Fruit fly (Drosophila melanogaster) whole organism, embryonic: Measurements from ENCODE around the gene CG11891.

ENCODE experiments used
- Adf1 ChIP-seq: fragments of 200-800 bp; sonication (Bioruptor generic); IDR thresholded peaks from 2 replicates; pipeline ENCODE4 v1.3.6; 2022; ENCODE audit warnings: missing biosample characterization, missing genetic modification characterization
- BEAF-32 ChIP-seq: fragments of 200-800 bp; sonication (Bioruptor generic); optimal IDR thresholded peaks from 3 replicates; lab custom pipeline; 2017; ENCODE audit warnings: missing biosample characterization, missing genetic modification characterization, mild to moderate bottlenecking, moderate library complexity, missing genetic modification reagents
- Bgb ChIP-seq: fragments of 200-800 bp; sonication (Bioruptor generic); IDR thresholded peaks from 2 replicates; pipeline ENCODE4 v1.3.6; 2022; ENCODE audit warnings: missing biosample characterization, missing genetic modification characterization; ENCODE audit not compliant: partially characterized antibody
- CG11085 ChIP-seq: fragments of 200-800 bp; sonication (Bioruptor generic); IDR thresholded peaks from 2 replicates; pipeline ENCODE4 v1.3.6; 2022; ENCODE audit warnings: missing biosample characterization, missing genetic modification characterization
- CG13287 ChIP-seq: fragments of 200-800 bp; sonication (Bioruptor generic); IDR thresholded peaks from 2 replicates; pipeline ENCODE4 v1.3.6; 2022; ENCODE audit warnings: missing biosample characterization, missing genetic modification characterization; ENCODE audit not compliant: partially characterized antibody
- CG13775 ChIP-seq: fragments of 200-800 bp; sonication (Bioruptor generic); optimal IDR thresholded peaks from 3 replicates; lab custom pipeline; 2017; ENCODE audit warnings: missing biosample characterization, mild to moderate bottlenecking, missing genetic modification characterization
- CG14667 ChIP-seq: fragments of 200-800 bp; sonication (Bioruptor generic); IDR thresholded peaks from 2 replicates; pipeline ENCODE4 v1.3.6; 2022; ENCODE audit warnings: missing biosample characterization, missing genetic modification characterization
- CG15011 ChIP-seq: fragments of 200-800 bp; sonication (Bioruptor generic); optimal IDR thresholded peaks from 3 replicates; lab custom pipeline; 2018; ENCODE audit warnings: missing biosample characterization, mild to moderate bottlenecking, missing genetic modification characterization
- CG16815 ChIP-seq: fragments of 200-800 bp; sonication (Bioruptor generic); optimal IDR thresholded peaks from 3 replicates; lab custom pipeline; 2017; ENCODE audit warnings: missing biosample characterization, mild to moderate bottlenecking, missing genetic modification characterization
- CG17359 ChIP-seq: fragments of 200-800 bp; sonication (Bioruptor generic); optimal IDR thresholded peaks from 3 replicates; lab custom pipeline; 2018; ENCODE audit warnings: missing biosample characterization, mild to moderate bottlenecking, missing genetic modification characterization, moderate library complexity
- CG17802 ChIP-seq: fragments of 200-800 bp; sonication (Bioruptor generic); optimal IDR thresholded peaks from 2 replicates; lab custom pipeline; 2018; ENCODE audit warnings: missing biosample characterization, mild to moderate bottlenecking, missing genetic modification characterization, moderate library complexity
- CG31224 ChIP-seq: fragments of 200-800 bp; sonication (Bioruptor generic); IDR thresholded peaks from 2 replicates; pipeline ENCODE4 v1.3.6; 2022; ENCODE audit warnings: missing biosample characterization, missing genetic modification characterization
- CG6175 ChIP-seq: fragments of 200-800 bp; sonication (Bioruptor generic); IDR thresholded peaks from 3 replicates; pipeline ENCODE4 v1.3.6; 2022; ENCODE audit warnings: missing biosample characterization, missing genetic modification characterization
- CG7745 ChIP-seq: fragments of 200-800 bp; sonication (Bioruptor generic); optimal IDR thresholded peaks from 2 replicates; lab custom pipeline; 2018; ENCODE audit warnings: missing biosample characterization, mild to moderate bottlenecking, missing genetic modification characterization, moderate library complexity
- CG8290 ChIP-seq, 3 experiments: fragments of 200-800 bp; sonication (Bioruptor generic); optimal IDR thresholded peaks; 2 replicates each; lab custom pipeline; 2016 to 2019; ENCODE audit warnings: missing biosample characterization in 3 of 3, missing genetic modification characterization in 3 of 3, mild to moderate bottlenecking in 2 of 3, moderate library complexity in 1 of 3
- CG8765 ChIP-seq: fragments of 200-800 bp; sonication (Bioruptor generic); IDR thresholded peaks from 2 replicates; pipeline ENCODE4 v1.3.6; 2022; ENCODE audit warnings: missing biosample characterization, missing genetic modification characterization
- CG9437 ChIP-seq: fragments of 200-800 bp; sonication (Bioruptor generic); optimal IDR thresholded peaks from 2 replicates; lab custom pipeline; 2018; ENCODE audit warnings: missing biosample characterization, mild to moderate bottlenecking, missing genetic modification characterization
- CG9932 ChIP-seq: fragments of 200-800 bp; sonication (Bioruptor generic); IDR thresholded peaks from 2 replicates; pipeline ENCODE4 v1.3.6; 2022; ENCODE audit warnings: missing biosample characterization, missing genetic modification characterization
- CHES-1-like ChIP-seq: fragments of 200-800 bp; sonication (Bioruptor generic); optimal IDR thresholded peaks from 2 replicates; lab custom pipeline; 2016; ENCODE audit warnings: missing biosample characterization, missing genetic modification characterization
- Dll ChIP-seq: fragments of 200-800 bp; sonication (Bioruptor generic); IDR thresholded peaks from 4 replicates; pipeline ENCODE4 v1.3.6; 2022; ENCODE audit warnings: missing biosample characterization, missing genetic modification characterization; ENCODE audit not compliant: partially characterized antibody
- ERR ChIP-seq: fragments of 200-800 bp; sonication (Bioruptor generic); optimal IDR thresholded peaks from 2 replicates; lab custom pipeline; 2016; ENCODE audit warnings: missing biosample characterization, missing genetic modification characterization
- HLH4C ChIP-seq: fragments of 200-800 bp; sonication (Bioruptor generic); IDR thresholded peaks from 3 replicates; pipeline ENCODE4 v1.3.6; 2022; ENCODE audit warnings: missing biosample characterization, missing genetic modification characterization; ENCODE audit not compliant: partially characterized antibody
- Hand ChIP-seq: fragments of 200-800 bp; sonication (Bioruptor generic); optimal IDR thresholded peaks from 2 replicates; lab custom pipeline; 2017; ENCODE audit warnings: mild to moderate bottlenecking, missing biosample characterization, missing genetic modification reagents, missing genetic modification characterization
- Lpt ChIP-seq: fragments of >200 bp; optimal IDR thresholded peaks from 2 replicates; lab custom pipeline; 2018; ENCODE audit warnings: missing biosample characterization, missing genetic modification characterization
- MBD-R2 ChIP-seq: fragments of 200-800 bp; sonication (Bioruptor generic); IDR thresholded peaks from 2 replicates; pipeline ENCODE4 v1.3.6; 2022; ENCODE audit warnings: missing biosample characterization, missing genetic modification characterization
- Mes4 ChIP-seq: fragments of 200-800 bp; sonication (Bioruptor generic); optimal IDR thresholded peaks from 2 replicates; lab custom pipeline; 2016; ENCODE audit warnings: missing biosample characterization, missing genetic modification characterization
- corto ChIP-seq: fragments of 200-800 bp; sonication (Bioruptor generic); optimal IDR thresholded peaks from 2 replicates; lab custom pipeline; 2016; ENCODE audit warnings: missing biosample characterization, mild to moderate bottlenecking, missing genetic modification characterization, moderate library complexity
- dpn ChIP-seq, 2 experiments: fragments of 200-800 bp; sonication (Bioruptor generic); optimal IDR thresholded peaks; 3 replicates each; lab custom pipeline; 2016; ENCODE audit warnings: missing biosample characterization in 2 of 2, missing genetic modification characterization in 2 of 2
- ems ChIP-seq: fragments of 200-800 bp; sonication (Bioruptor generic); optimal IDR thresholded peaks from 3 replicates; lab custom pipeline; 2016; ENCODE audit warnings: missing biosample characterization, missing genetic modification characterization
- eyg ChIP-seq: fragments of 200-800 bp; sonication (Bioruptor generic); optimal IDR thresholded peaks from 3 replicates; lab custom pipeline; 2016; ENCODE audit warnings: missing biosample characterization, missing genetic modification characterization
- gce ChIP-seq: fragments of 200-800 bp; sonication (Bioruptor generic); IDR thresholded peaks from 3 replicates; pipeline ENCODE4 v1.3.6; 2022; ENCODE audit warnings: missing biosample characterization, missing genetic modification characterization
- gcm ChIP-seq: fragments of 200-800 bp; sonication (Bioruptor generic); optimal IDR thresholded peaks from 2 replicates; lab custom pipeline; 2019; ENCODE audit warnings: missing biosample characterization, mild to moderate bottlenecking, missing genetic modification characterization, moderate library complexity
- gcm2 ChIP-seq: fragments of 200-800 bp; sonication (Bioruptor generic); optimal IDR thresholded peaks from 2 replicates; lab custom pipeline; 2016; ENCODE audit warnings: missing biosample characterization, missing genetic modification characterization
- gt ChIP-seq: fragments of 200-800 bp; sonication (Bioruptor generic); IDR thresholded peaks from 2 replicates; pipeline ENCODE4 v1.3.6; 2022; ENCODE audit warnings: missing biosample characterization, missing genetic modification characterization
- her ChIP-seq: fragments of 200-800 bp; sonication (Bioruptor generic); optimal IDR thresholded peaks from 2 replicates; lab custom pipeline; 2016; ENCODE audit warnings: missing biosample characterization, missing genetic modification characterization
- jigr1 ChIP-seq: fragments of 200-800 bp; sonication (Bioruptor generic); IDR thresholded peaks from 3 replicates; pipeline ENCODE4 v1.3.6; 2022; ENCODE audit warnings: missing biosample characterization, missing genetic modification characterization
- jing ChIP-seq: fragments of 200-800 bp; sonication (Bioruptor generic); optimal IDR thresholded peaks from 2 replicates; lab custom pipeline; 2018; ENCODE audit warnings: missing biosample characterization, mild to moderate bottlenecking, missing genetic modification characterization
- mirr ChIP-seq: fragments of 200-800 bp; sonication (Bioruptor generic); optimal IDR thresholded peaks from 3 replicates; lab custom pipeline; 2018; ENCODE audit warnings: missing biosample characterization, mild to moderate bottlenecking, missing genetic modification characterization
- nmo ChIP-seq: fragments of 200-800 bp; sonication (Bioruptor generic); optimal IDR thresholded peaks from 2 replicates; lab custom pipeline; 2018; ENCODE audit warnings: missing biosample characterization, mild to moderate bottlenecking, missing genetic modification characterization, moderate library complexity
- onecut ChIP-seq: fragments of 200-800 bp; sonication (Bioruptor generic); IDR thresholded peaks from 2 replicates; pipeline ENCODE4 v1.3.6; 2022; ENCODE audit warnings: missing biosample characterization, missing genetic modification characterization
- peb ChIP-seq: fragments of 200-800 bp; sonication (Bioruptor generic); IDR thresholded peaks from 2 replicates; pipeline ENCODE4 v1.3.6; 2022; ENCODE audit warnings: missing biosample characterization, missing genetic modification characterization
- pho ChIP-seq: fragments of 200-800 bp; sonication (Bioruptor generic); optimal IDR thresholded peaks from 2 replicates; lab custom pipeline; 2016; ENCODE audit warnings: missing biosample characterization, missing genetic modification characterization
- prd ChIP-seq, 3 experiments: fragments of >200 bp in 2 of 3; fragments of 200-800 bp in 1 of 3; sonication (Bioruptor generic) in 1 of 3; optimal IDR thresholded peaks in 2 of 3; IDR thresholded peaks in 1 of 3; 2 replicates in 2 of 3; 3 replicates in 1 of 3; pipeline versions ENCODE4 v1.3.6 to Lab custom; 2017 to 2022; ENCODE audit warnings: missing biosample characterization in 1 of 3, missing genetic modification characterization in 1 of 3
- pros ChIP-seq: fragments of 200-800 bp; sonication (Bioruptor generic); optimal IDR thresholded peaks from 3 replicates; lab custom pipeline; 2019; ENCODE audit warnings: missing biosample characterization, mild to moderate bottlenecking, missing genetic modification characterization, moderate library complexity
- row ChIP-seq: fragments of 200-800 bp; sonication (Bioruptor generic); IDR thresholded peaks from 3 replicates; pipeline ENCODE4 v1.3.6; 2022; ENCODE audit warnings: missing biosample characterization, missing genetic modification characterization
- sob ChIP-seq: fragments of 200-800 bp; sonication (Bioruptor generic); IDR thresholded peaks from 2 replicates; pipeline ENCODE4 v1.3.6; 2022; ENCODE audit warnings: missing biosample characterization, missing genetic modification characterization
- stc ChIP-seq: fragments of 200-800 bp; sonication (Bioruptor generic); IDR thresholded peaks from 2 replicates; pipeline ENCODE4 v1.3.6; 2022; ENCODE audit warnings: missing biosample characterization, missing genetic modification characterization
- tap ChIP-seq: fragments of 200-800 bp; optimal IDR thresholded peaks from 3 replicates; lab custom pipeline; 2019; ENCODE audit warnings: missing biosample characterization, mild to moderate bottlenecking, missing genetic modification characterization, moderate library complexity
- twi ChIP-seq: fragments of 200-800 bp; optimal IDR thresholded peaks from 2 replicates; lab custom pipeline; 2019; ENCODE audit warnings: missing biosample characterization, mild to moderate bottlenecking, missing genetic modification characterization, moderate library complexity

Gene CG11891

DNA sequence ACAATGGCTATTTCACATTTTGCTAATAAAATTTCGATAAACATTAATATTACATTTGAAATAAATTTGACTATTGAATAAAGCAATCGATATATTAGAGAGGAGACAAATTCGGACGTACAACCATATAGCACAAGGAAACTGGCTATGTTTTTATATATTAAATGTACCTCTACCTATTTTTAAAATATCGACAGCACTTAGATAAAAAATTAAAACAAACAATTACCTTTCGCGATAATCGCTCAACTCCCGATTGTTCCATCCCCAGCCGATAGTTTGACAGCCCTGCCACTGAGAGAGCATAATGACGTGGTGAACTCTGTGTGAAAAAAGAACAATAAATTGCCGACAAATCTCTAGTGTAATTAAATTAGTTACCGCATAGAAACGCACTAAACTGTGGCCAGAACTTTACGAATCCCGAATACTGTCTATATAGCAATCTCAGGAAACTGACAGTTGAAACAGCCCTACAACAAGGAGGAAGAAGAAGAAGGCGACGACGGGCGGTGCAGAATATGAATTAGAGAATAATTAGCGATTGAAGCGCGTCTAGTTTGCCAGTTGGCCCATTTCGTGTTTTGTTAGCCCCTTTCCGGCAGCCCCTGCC is 11.3 kb upstream of the CG11891 start, which contains the start of gene CG11857 (continued):
- TF ChIP-seq BEAF-32, result peak; percentile 100
- peak; percentile 94 for TF ChIP-seq Mes4 (GFP tag; lab: Kevin White, UChicago)
- TF ChIP-seq peb (GFP tag; lab: Robert Waterston, UW), result peak; percentile 98
- peak; percentile 95 for TF ChIP-seq mirr
- peak; percentile 8 for TF ChIP-seq pros
- TF ChIP-seq CG17359 (tag; lab: Kevin White, UChicago), result peak; percentile 98
- TF ChIP-seq jigr1 (GFP tag; lab: Robert Waterston, UW), result peak; percentile 99
- TF ChIP-seq sob (GFP tag; lab: Robert Waterston, UW), result peak; percentile 100
- TF ChIP-seq CG9932, result peak; percentile 100
- peak; percentile 88 for TF ChIP-seq gcm2 (GFP tag; lab: Kevin White, UChicago)
- TF ChIP-seq dpn (GFP tag; optimal IDR thresholded peaks at IDR 0.05; lab: Kevin White, UChicago), result peak; percentile 98 to 99
- peak; percentile 89 for TF ChIP-seq Adf1 (GFP tag; lab: Robert Waterston, UW)
- TF ChIP-seq ems (GFP tag; lab: Kevin White, UChicago), result peak; percentile 98
- TF ChIP-seq twi, result peak; percentile 96
- peak; percentile 76 for TF ChIP-seq CG7745 (tag; lab: Kevin White, UChicago)
- TF ChIP-seq nmo (GFP tag; lab: Kevin White, UChicago), result peak; percentile 99
- peak; percentile 95 for TF ChIP-seq tap
- TF ChIP-seq stc (GFP tag; lab: Robert Waterston, UW), result peak; percentile 98
- TF ChIP-seq CHES-1-like (GFP tag; lab: Kevin White, UChicago), result peak; percentile 97
- TF ChIP-seq CG8765, result peak; percentile 98
- TF ChIP-seq CG11085 (GFP tag; lab: Robert Waterston, UW), result peak; percentile 99
- peak; percentile 88 for TF ChIP-seq CG9437 (GFP tag; lab: Kevin White, UChicago)
- peak; percentile 96 for TF ChIP-seq gce (GFP tag; lab: Robert Waterston, UW)
- TF ChIP-seq prd (optimal IDR thresholded peaks at IDR 0.05; lab: Kevin White, UChicago), result no peak
- peak; percentile 100 for TF ChIP-seq prd (GFP tag; IDR thresholded peaks at IDR 0.05; lab: Robert Waterston, UW)
- peak; percentile 94 for TF ChIP-seq eyg (GFP tag; lab: Kevin White, UChicago)
- peak; percentile 99 for TF ChIP-seq CG14667 (GFP tag; lab: Robert Waterston, UW)
- TF ChIP-seq CG16815 (GFP tag; lab: Kevin White, UChicago), result peak; percentile 97
- TF ChIP-seq CG17802 (tag; lab: Kevin White, UChicago), result peak; percentile 88
- peak; percentile 98 for TF ChIP-seq CG6175 (GFP tag; lab: Robert Waterston, UW)
- TF ChIP-seq CG8290 (GFP tag; optimal IDR thresholded peaks at IDR 0.05; lab: Kevin White, UChicago), result peak; percentile 98
- TF ChIP-seq CG8290 (tag; optimal IDR thresholded peaks at IDR 0.05; lab: Kevin White, UChicago), result peak; percentile 90 to 97
- TF ChIP-seq Dll (GFP tag; lab: Robert Waterston, UW), result peak; percentile 100
- TF ChIP-seq Bgb (GFP tag; lab: Robert Waterston, UW), result peak; percentile 99
- peak; percentile 94 for TF ChIP-seq gcm (GFP tag; lab: Kevin White, UChicago)
- peak; percentile 93 for TF ChIP-seq onecut (GFP tag; lab: Robert Waterston, UW)
- peak; percentile 86 for TF ChIP-seq Hand (GFP tag; lab: Kevin White, UChicago)
- TF ChIP-seq ERR (GFP tag; lab: Kevin White, UChicago), result peak; percentile 95
- TF ChIP-seq pho, result peak; percentile 98
- TF ChIP-seq CG13775 (GFP tag; lab: Kevin White, UChicago), result peak; percentile 98
- peak; percentile 99 for TF ChIP-seq MBD-R2 (GFP tag; lab: Robert Waterston, UW)
- peak; percentile 100 for TF ChIP-seq CG13287 (GFP tag; lab: Robert Waterston, UW)
- peak; percentile 100 for TF ChIP-seq row
- TF ChIP-seq jing (GFP tag; lab: Kevin White, UChicago), result peak; percentile 94
- peak; percentile 92 for TF ChIP-seq her (GFP tag; lab: Kevin White, UChicago)
- peak; percentile 92 for TF ChIP-seq CG15011 (GFP tag; lab: Kevin White, UChicago)
- no peak for TF ChIP-seq Lpt (GFP tag; lab: Kevin White, UChicago)
- TF ChIP-seq CG31224, result peak; percentile 97
- peak; percentile 98 for TF ChIP-seq gt (GFP tag; lab: Robert Waterston, UW)
- peak; percentile 95 for TF ChIP-seq corto
- peak; percentile 99 for TF ChIP-seq HLH4C (GFP tag; lab: Robert Waterston, UW)
